Fruit fly (Drosophila melanogaster) whole organism, embryonic: ENCODE measurements around the gene WDR79.

Experiments
- Asciz ChIP-seq: fragments of 200-800 bp; sonication (Bioruptor generic); optimal IDR thresholded peaks from 2 replicates; lab custom pipeline; 2017; ENCODE audit warnings: missing biosample characterization, mild to moderate bottlenecking, missing genetic modification characterization, missing genetic modification reagents
- Atf-2 ChIP-seq: fragments of 200-800 bp; sonication (Bioruptor generic); optimal IDR thresholded peaks from 2 replicates; lab custom pipeline; 2016; ENCODE audit warnings: missing biosample characterization, missing genetic modification characterization
- CG10979 ChIP-seq: fragments of 200-800 bp; sonication (Bioruptor generic); optimal IDR thresholded peaks from 2 replicates; lab custom pipeline; 2018; ENCODE audit warnings: missing biosample characterization, mild to moderate bottlenecking, missing genetic modification characterization, moderate library complexity
- CG12942 ChIP-seq: fragments of 200-800 bp; sonication (Bioruptor generic); optimal IDR thresholded peaks from 3 replicates; lab custom pipeline; 2016; ENCODE audit warnings: missing biosample characterization, missing genetic modification characterization
- CG15514 ChIP-seq: fragments of 200-800 bp; sonication (Bioruptor generic); optimal IDR thresholded peaks from 3 replicates; lab custom pipeline; 2017; ENCODE audit warnings: missing biosample characterization, missing genetic modification characterization, mild to moderate bottlenecking, moderate library complexity, missing genetic modification reagents
- CG18011 ChIP-seq: fragments of 200-800 bp; sonication (Bioruptor generic); optimal IDR thresholded peaks from 2 replicates; lab custom pipeline; 2017; ENCODE audit warnings: missing biosample characterization, missing genetic modification characterization, mild to moderate bottlenecking, moderate library complexity, missing genotype
- Ets97D ChIP-seq: fragments of 200-800 bp; sonication (Bioruptor generic); optimal IDR thresholded peaks from 3 replicates; lab custom pipeline; 2016; ENCODE audit warnings: missing biosample characterization, missing genetic modification characterization
- Hsf ChIP-seq: fragments of 200-800 bp; sonication (Bioruptor generic); optimal IDR thresholded peaks from 3 replicates; lab custom pipeline; 2016; ENCODE audit warnings: missing biosample characterization, missing genetic modification characterization
- Lhr ChIP-seq: fragments of 200-800 bp; sonication (Bioruptor generic); optimal IDR thresholded peaks from 3 replicates; lab custom pipeline; 2017; ENCODE audit warnings: mild to moderate bottlenecking, missing biosample characterization, missing genetic modification reagents, missing genetic modification characterization
- Lpt ChIP-seq: fragments of >200 bp; optimal IDR thresholded peaks from 2 replicates; lab custom pipeline; 2018; ENCODE audit warnings: missing biosample characterization, missing genetic modification characterization
- Meics ChIP-seq: fragments of 200-800 bp; sonication (Bioruptor generic); optimal IDR thresholded peaks from 2 replicates; lab custom pipeline; 2017; ENCODE audit warnings: missing biosample characterization, mild to moderate bottlenecking, missing genetic modification characterization
- Sox102F ChIP-seq: fragments of 200-800 bp; sonication (Bioruptor generic); optimal IDR thresholded peaks from 2 replicates; lab custom pipeline; 2018; ENCODE audit warnings: missing biosample characterization, mild to moderate bottlenecking, missing genetic modification characterization, moderate library complexity
- ase ChIP-seq: fragments of 200-800 bp; sonication (Bioruptor generic); IDR thresholded peaks from 3 replicates; pipeline ENCODE4 v1.3.6; 2022; ENCODE audit warnings: missing biosample characterization, missing genetic modification characterization
- esg ChIP-seq: fragments of 200-800 bp; sonication (Bioruptor generic); conservative IDR thresholded peaks from 2 replicates; pipeline ENCODE4 v1.3.6; 2022; ENCODE audit warnings: missing biosample characterization, missing genetic modification characterization

- TF ChIP-seq Lhr = no peak
- TF ChIP-seq Asciz (GFP tag; lab: Kevin White, UChicago) = no peak
- TF ChIP-seq Hsf = no peak
- no peak for TF ChIP-seq ase (GFP tag; lab: Robert Waterston, UW)
- no peak for TF ChIP-seq Sox102F (GFP tag; lab: Kevin White, UChicago)
- TF ChIP-seq CG18011 = no peak
- no peak for TF ChIP-seq Ets97D (GFP tag; lab: Kevin White, UChicago)
- TF ChIP-seq CG10979 (tag; lab: Kevin White, UChicago) = no peak
- TF ChIP-seq esg = no peak
- no peak for TF ChIP-seq Meics (GFP tag; lab: Kevin White, UChicago)
- TF ChIP-seq Lpt (GFP tag; lab: Kevin White, UChicago) = no peak
- no peak for TF ChIP-seq Atf-2
- TF ChIP-seq CG15514 (GFP tag; lab: Kevin White, UChicago) = no peak
- no peak for TF ChIP-seq CG12942
Measured at dm6 chr2L:6089604-6090198, 37.9 kb downstream of the WDR79 start.
